Worm (Caenorhabditis elegans) whole organism, L2 larva: ENCODE data around the gene nhr-115.

Experiments used
- ZK546.5 ChIP-seq: sonication (generic microtip); optimal IDR thresholded peaks from 2 replicates; lab custom pipeline; 2017; ENCODE audit warnings: missing biosample characterization, missing genetic modification characterization
- aly-2 ChIP-seq: fragments of 150-350 bp; optimal IDR thresholded peaks from 2 replicates; lab custom pipeline; 2014; ENCODE audit warnings: missing biosample characterization, missing genetic modification characterization
- blmp-1 ChIP-seq: sonication (generic microtip); optimal IDR thresholded peaks from 2 replicates; lab custom pipeline; 2017; ENCODE audit warnings: missing genetic modification characterization, mild to moderate bottlenecking, missing compliant biosample characterization, antibody characterized with exemption, moderate library complexity; ENCODE audit not compliant: insufficient read depth
- dmd-4 ChIP-seq: sonication (generic microtip); optimal IDR thresholded peaks from 2 replicates; lab custom pipeline; 2017; ENCODE audit warnings: missing biosample characterization, missing genetic modification characterization
- elt-1 ChIP-seq: fragments of 150-350 bp; optimal IDR thresholded peaks from 2 replicates; lab custom pipeline; 2014; ENCODE audit warnings: missing biosample characterization, missing genetic modification characterization
- elt-3 ChIP-seq: sonication (generic microtip); optimal IDR thresholded peaks from 2 replicates; lab custom pipeline; 2017; ENCODE audit warnings: missing biosample characterization, missing genetic modification characterization
- fos-1 ChIP-seq: fragments of 150-350 bp; optimal IDR thresholded peaks from 2 replicates; lab custom pipeline; 2014; ENCODE audit warnings: missing biosample characterization, missing genetic modification characterization
- gmeb-1 ChIP-seq: fragments of 150-350 bp; optimal IDR thresholded peaks from 2 replicates; lab custom pipeline; 2014; ENCODE audit warnings: missing biosample characterization, missing genetic modification characterization
- nhr-11 ChIP-seq: fragments of 150-350 bp; optimal IDR thresholded peaks from 2 replicates; lab custom pipeline; 2014; ENCODE audit warnings: missing biosample characterization, missing genetic modification characterization
- nhr-12 ChIP-seq: fragments of 150-350 bp; optimal IDR thresholded peaks from 2 replicates; lab custom pipeline; 2014; ENCODE audit warnings: missing biosample characterization, missing genetic modification characterization
- skn-1 ChIP-seq: sonication (generic microtip); optimal IDR thresholded peaks from 2 replicates; lab custom pipeline; 2017; ENCODE audit warnings: missing biosample characterization, missing genetic modification characterization
- unc-62 ChIP-seq: fragments of 150-350 bp; optimal IDR thresholded peaks from 2 replicates; lab custom pipeline; 2014; ENCODE audit warnings: missing biosample characterization, missing genetic modification reagents, missing genetic modification characterization
- ztf-11 ChIP-seq: sonication (generic microtip); optimal IDR thresholded peaks from 2 replicates; lab custom pipeline; 2017; ENCODE audit warnings: missing biosample characterization, missing genetic modification characterization
- ztf-4 ChIP-seq: fragments of 150-350 bp; optimal IDR thresholded peaks from 2 replicates; lab custom pipeline; 2014; ENCODE audit warnings: missing biosample characterization, missing genetic modification characterization

- TF ChIP-seq unc-62 (GFP tag; lab: Kevin White, UChicago) (no peak), ztf-4 (tag; lab: Kevin White, UChicago) (no peak), elt-3 (tag; lab: Kevin White, UChicago) (no peak), nhr-11 (tag; lab: Kevin White, UChicago) (no peak), skn-1 (tag; lab: Kevin White, UChicago) (no peak), ZK546.5 (tag; lab: Kevin White, UChicago) (no peak), blmp-1 (tag; lab: Kevin White, UChicago) (no peak), fos-1 (tag; lab: Kevin White, UChicago) (peak; percentile 89), gmeb-1 (tag; lab: Kevin White, UChicago) (no peak), aly-2 (no peak), ztf-11 (no peak), dmd-4 (tag; lab: Kevin White, UChicago) (no peak), elt-1 (tag; lab: Kevin White, UChicago) (no peak), nhr-12 (tag; lab: Kevin White, UChicago) (no peak)
Measured at ce11 chrV:2308246-2308645, 15.9 kb downstream of the nhr-115 start.
